Comparison of ENCODE assay signal across 2 fruit fly cellular contexts in genomic region chr3R:30709270-30709669, dm6.
TF ChIP-seq lines count a peak whose summit lies in the region.

No protein-coding gene starts in this region.

- TF ChIP-seq CTCF in whole organism, embryonic (GFP tag; optimal IDR thresholded peaks at IDR 0.05; lab: Kevin White, UChicago) = no peak

TF ChIP-seq in whole organism, embryonic, 481 proteins besides CTCF, POLR2A, EP300 and RAD21 (continues in another document):
- TF ChIP-seq CG14441 (GFP tag; IDR thresholded peaks at IDR 0.05; lab: Robert Waterston, UW) = peak; percentile 38; the same call in 1 of the 2 replicates
- peak; percentile 3 for TF ChIP-seq bcd (GFP tag; optimal IDR thresholded peaks at IDR 0.05; lab: Kevin White, UChicago)
- no peak for TF ChIP-seq nerfin-1 (tag; optimal IDR thresholded peaks at IDR 0.05; lab: Kevin White, UChicago)
- TF ChIP-seq Hmr (GFP tag; optimal IDR thresholded peaks at IDR 0.05; lab: Kevin White, UChicago) = no peak
- TF ChIP-seq grn (GFP tag; optimal IDR thresholded peaks at IDR 0.05; lab: Kevin White, UChicago) = no peak
- TF ChIP-seq CG11456 (GFP tag; IDR thresholded peaks at IDR 0.05; lab: Robert Waterston, UW) = 0 out of 3 replicates have a peak, but pooled peaks have one; percentile 27
- TF ChIP-seq CrebB (tag; optimal IDR thresholded peaks at IDR 0.05; lab: Kevin White, UChicago) = no peak
- no peak for TF ChIP-seq pita (GFP tag; optimal IDR thresholded peaks at IDR 0.05; lab: Kevin White, UChicago)
- peak; percentile 3 for TF ChIP-seq CG13424 (tag; optimal IDR thresholded peaks at IDR 0.05; lab: Kevin White, UChicago)
- TF ChIP-seq CG2129 (GFP tag; IDR thresholded peaks at IDR 0.05; lab: Robert Waterston, UW; ENCODE audit: partially characterized antibody) = no peak
- TF ChIP-seq slbo (GFP tag; IDR thresholded peaks at IDR 0.05; lab: Robert Waterston, UW) = peak; percentile 52
- no peak for TF ChIP-seq lola (GFP tag; optimal IDR thresholded peaks at IDR 0.05; lab: Kevin White, UChicago)
- peak; percentile 36 for TF ChIP-seq CG2120 (GFP tag; optimal IDR thresholded peaks at IDR 0.05; lab: Kevin White, UChicago)
- no peak for TF ChIP-seq salm (tag; optimal IDR thresholded peaks at IDR 0.05; lab: Kevin White, UChicago)
- TF ChIP-seq ci (GFP tag; IDR thresholded peaks at IDR 0.05; lab: Robert Waterston, UW) = 0 out of 3 replicates have a peak, but pooled peaks have one; percentile 32
- TF ChIP-seq Stat92E (GFP tag; optimal IDR thresholded peaks at IDR 0.05; lab: Kevin White, UChicago) = no peak
- TF ChIP-seq NC2α (GFP tag; optimal IDR thresholded peaks at IDR 0.05; lab: Kevin White, UChicago) = no peak
- TF ChIP-seq gem (tag; optimal IDR thresholded peaks at IDR 0.05; lab: Kevin White, UChicago) = peak; percentile 11
- TF ChIP-seq mirr (GFP tag; optimal IDR thresholded peaks at IDR 0.05; lab: Kevin White, UChicago) = no peak
- TF ChIP-seq pan (optimal IDR thresholded peaks at IDR 0.05; lab: Kevin White, UChicago) = no peak
- TF ChIP-seq pan (GFP tag; optimal IDR thresholded peaks at IDR 0.05 in 1 of 2, IDR thresholded peaks at IDR 0.05 in 1 of 2) = peak in 1 of 2 experiments; percentile 52
- TF ChIP-seq repo (GFP tag; optimal IDR thresholded peaks at IDR 0.05; lab: Kevin White, UChicago) = no peak
- TF ChIP-seq Dfd (GFP tag; optimal IDR thresholded peaks at IDR 0.05; lab: Kevin White, UChicago) = no peak
- TF ChIP-seq CG32532 (GFP tag; IDR thresholded peaks at IDR 0.05; lab: Robert Waterston, UW) = no peak
- no peak for TF ChIP-seq ash1 (GFP tag; optimal IDR thresholded peaks at IDR 0.05; lab: Kevin White, UChicago)
- TF ChIP-seq Scr (GFP tag; IDR thresholded peaks at IDR 0.05; lab: Robert Waterston, UW; ENCODE audit: partially characterized antibody) = no peak
- no peak for TF ChIP-seq Lpt (GFP tag; optimal IDR thresholded peaks at IDR 0.05; lab: Kevin White, UChicago)
- TF ChIP-seq Mrtf (GFP tag; IDR thresholded peaks at IDR 0.05; lab: Robert Waterston, UW) = no peak
- TF ChIP-seq CG12104 (GFP tag; optimal IDR thresholded peaks at IDR 0.05; lab: Kevin White, UChicago) = no peak
- no peak for TF ChIP-seq CG9727 (GFP tag; optimal IDR thresholded peaks at IDR 0.05; lab: Kevin White, UChicago)
- no peak for TF ChIP-seq Dref (GFP tag; IDR thresholded peaks at IDR 0.05; lab: Robert Waterston, UW)
- TF ChIP-seq pnt (GFP tag; optimal IDR thresholded peaks at IDR 0.05; lab: Kevin White, UChicago) = no peak
- no peak for TF ChIP-seq CG9215 (GFP tag; IDR thresholded peaks at IDR 0.05; lab: Robert Waterston, UW)
- TF ChIP-seq CG2678 (tag; optimal IDR thresholded peaks at IDR 0.05; lab: Kevin White, UChicago) = peak; percentile 25
- peak; percentile 32; the same call in 1 of the 3 replicates for TF ChIP-seq CG2889 (GFP tag; IDR thresholded peaks at IDR 0.05; lab: Robert Waterston, UW)
- TF ChIP-seq CG31441 (GFP tag; IDR thresholded peaks at IDR 0.05; lab: Robert Waterston, UW) = 0 out of 2 replicates have a peak, but pooled peaks have one; percentile 15
- TF ChIP-seq Optix (GFP tag; IDR thresholded peaks at IDR 0.05; lab: Robert Waterston, UW) = 0 out of 3 replicates have a peak, but pooled peaks have one; percentile 16
- no peak for TF ChIP-seq btn (GFP tag; optimal IDR thresholded peaks at IDR 0.05; lab: Kevin White, UChicago)
- peak; percentile 15 for TF ChIP-seq CG15514 (GFP tag; optimal IDR thresholded peaks at IDR 0.05; lab: Kevin White, UChicago)
- no peak for TF ChIP-seq CG11560 (tag; IDR thresholded peaks at IDR 0.05; lab: Robert Waterston, UW)
- no peak for TF ChIP-seq NC2β (GFP tag; optimal IDR thresholded peaks at IDR 0.05; lab: Kevin White, UChicago)
- TF ChIP-seq zen2 (GFP tag; IDR thresholded peaks at IDR 0.05; lab: Robert Waterston, UW; ENCODE audit: partially characterized antibody) = no peak
- no peak for TF ChIP-seq p53 (GFP tag; optimal IDR thresholded peaks at IDR 0.05; lab: Kevin White, UChicago)
- no peak for TF ChIP-seq HmgZ (tag; optimal IDR thresholded peaks at IDR 0.05; lab: Kevin White, UChicago)
- no peak for TF ChIP-seq fu2 (GFP tag; optimal IDR thresholded peaks at IDR 0.05; lab: Kevin White, UChicago)

TF ChIP-seq in whole organism, prepupa, 60 proteins besides CTCF, POLR2A, EP300 and RAD21:
- TF ChIP-seq svp (GFP tag; lab: Kevin White, UChicago) (peak; percentile 73), Sox102F (GFP tag; optimal IDR thresholded peaks at IDR 0.05; lab: Kevin White, UChicago) (no peak)

Comparison
In these comparisons a context has a peak if more than half of its experiments do, and no peak if none do; other contexts are left out.
1. Of the 7 proteins assayed by ChIP-seq in both whole organism, embryonic and whole organism, prepupa: peak only in whole organism, embryonic: Blimp-1 and Sox102F; only in whole organism, prepupa: none; in both: none; in neither: 5.